Worm (Caenorhabditis elegans) whole organism, early embryonic: Measurements from ENCODE around the gene F49F1.7.

Experiments
- B0310.2 ChIP-seq: sonication (generic microtip); optimal IDR thresholded peaks from 2 replicates; lab custom pipeline; 2016; ENCODE audit warnings: mild to moderate bottlenecking, missing genetic modification characterization, missing compliant biosample characterization
- ama-1 ChIP-seq: fragments of 150-350 bp; optimal IDR thresholded peaks from 2 replicates; lab custom pipeline; 2014
- sea-1 ChIP-seq: fragments of 200-800 bp; sonication (Bioruptor generic); conservative IDR thresholded peaks from 2 replicates; pipeline ENCODE4 v1.3.6; 2022; ENCODE audit warnings: missing genetic modification characterization, missing compliant biosample characterization
- tbx-37 ChIP-seq: fragments of 200-800 bp; sonication (Bioruptor generic); conservative IDR thresholded peaks from 2 replicates; pipeline ENCODE4 v1.3.6; 2022; ENCODE audit warnings: missing genetic modification reagents, missing genetic modification characterization, missing compliant biosample characterization

- TF ChIP-seq sea-1 (GFP tag; lab: Robert Waterston, UW) (no peak), B0310.2 (tag; lab: Kevin White, UChicago) (no peak), ama-1 (lab: Kevin White, UChicago) (no peak), tbx-37 (GFP tag; lab: Robert Waterston, UW) (no peak)
Observed at ce11 chrIV:4123083-4123482, 2.5 kb downstream of the F49F1.7 start, which contains the start of gene mul-1.
